Worm (Caenorhabditis elegans): ENCODE data around the gene C08B6.10.

DNA sequence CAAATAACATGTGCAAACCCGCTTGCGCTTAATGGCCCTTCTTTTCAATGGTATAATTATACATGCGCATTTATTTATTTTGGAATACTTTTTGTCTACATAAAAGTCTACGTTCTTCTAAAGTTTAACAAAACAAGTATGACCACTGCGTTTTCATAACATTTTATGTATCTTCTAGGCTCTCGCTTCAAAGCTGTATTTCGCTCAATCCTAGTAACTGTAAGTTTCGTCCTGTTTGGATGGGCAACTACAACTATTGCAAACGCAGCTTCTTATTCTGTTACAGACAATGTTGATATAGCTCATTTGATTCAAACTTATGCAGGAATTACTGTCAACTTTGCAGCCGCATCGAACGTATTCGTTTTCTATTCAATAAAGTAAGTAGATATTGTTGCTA is 24.4 kb downstream of the C08B6.10 start, which contains the start of gene srsx-27:
- TF ChIP-seq blmp-1 (tag; optimal IDR thresholded peaks at IDR 0.05) = no peak
- no peak for TF ChIP-seq lsy-2 (tag; optimal IDR thresholded peaks at IDR 0.05)
- no peak for TF ChIP-seq nhr-237 (tag; optimal IDR thresholded peaks at IDR 0.05)
- TF ChIP-seq mls-2 (tag; optimal IDR thresholded peaks at IDR 0.05) = no peak
- no peak for TF ChIP-seq snpc-4 (tag; optimal IDR thresholded peaks at IDR 0.05)
- TF ChIP-seq lin-13 (tag; optimal IDR thresholded peaks at IDR 0.05) = no peak
- no peak for TF ChIP-seq sptf-1 (tag; optimal IDR thresholded peaks at IDR 0.05)
- no peak for TF ChIP-seq tbx-8 (GFP tag; optimal IDR thresholded peaks at IDR 0.05)
- TF ChIP-seq mab-5 (tag; optimal IDR thresholded peaks at IDR 0.05) = no peak
